Worm (Caenorhabditis elegans) whole organism, L4 larva: ENCODE measurements around the gene timp-1.

Source experiments
- T20F7.1 ChIP-seq: fragments of 200-800 bp; sonication (Bioruptor generic); optimal IDR thresholded peaks from 2 replicates; lab custom pipeline; 2018; ENCODE audit warnings: mild to moderate bottlenecking, missing genetic modification characterization, missing compliant biosample characterization
- T26A8.4 ChIP-seq: fragments of 200-800 bp; sonication (Bioruptor generic); IDR thresholded peaks from 2 replicates; pipeline ENCODE4 v1.3.6; 2022; ENCODE audit warnings: missing genetic modification characterization, missing compliant biosample characterization
- aha-1 ChIP-seq: fragments of 150-350 bp; peaks from one replicate; lab custom pipeline; 2014; ENCODE audit warnings: missing biosample characterization, missing genetic modification characterization
- ama-1 ChIP-seq: fragments of 150-350 bp; optimal IDR thresholded peaks from 2 replicates; lab custom pipeline; 2014; ENCODE audit warnings: inconsistent platforms, mixed read lengths
- ceh-44 ChIP-seq: fragments of 200-800 bp; sonication (Bioruptor generic); IDR thresholded peaks from 2 replicates; pipeline ENCODE4 v1.3.6; 2022; ENCODE audit warnings: missing genetic modification reagents, missing genetic modification characterization, missing compliant biosample characterization
- ceh-82 ChIP-seq: sonication (generic microtip); optimal IDR thresholded peaks from 2 replicates; lab custom pipeline; 2017; ENCODE audit warnings: missing biosample characterization, missing genetic modification characterization
- daf-12 ChIP-seq: fragments of 150-350 bp; optimal IDR thresholded peaks from 2 replicates; lab custom pipeline; 2014; ENCODE audit warnings: missing biosample characterization, missing genetic modification reagents, missing genetic modification characterization
- daf-16 ChIP-seq, 3 experiments: sonication (generic microtip); optimal IDR thresholded peaks; 2 replicates each; lab custom pipeline; 2016 to 2017; ENCODE audit warnings: missing genetic modification characterization in 3 of 3, missing genetic modification reagents in 3 of 3, mild to moderate bottlenecking in 2 of 3, missing compliant biosample characterization in 2 of 3, missing biosample characterization in 1 of 3, moderate library complexity in 1 of 3
- daf-19 ChIP-seq: fragments of 200-800 bp; sonication (Bioruptor generic); conservative IDR thresholded peaks from 2 replicates; pipeline ENCODE4 v1.3.6; 2022; ENCODE audit warnings: missing genetic modification characterization, missing compliant biosample characterization
- dmd-9 ChIP-seq: fragments of 200-800 bp; sonication (Bioruptor generic); IDR thresholded peaks from 2 replicates; pipeline ENCODE4 v1.3.6; 2022; ENCODE audit warnings: missing genetic modification reagents, missing genetic modification characterization, missing compliant biosample characterization
- duxl-1 ChIP-seq: sonication (generic microtip); optimal IDR thresholded peaks from 2 replicates; lab custom pipeline; 2016; ENCODE audit warnings: mild to moderate bottlenecking, missing genetic modification characterization, moderate library complexity, missing compliant biosample characterization; ENCODE audit not compliant: poor library complexity
- dve-1 ChIP-seq: sonication (generic microtip); optimal IDR thresholded peaks from 2 replicates; lab custom pipeline; 2017; ENCODE audit warnings: antibody characterized with exemption, mild to moderate bottlenecking, missing genetic modification characterization, missing compliant biosample characterization; ENCODE audit not compliant: insufficient read depth
- gei-8 ChIP-seq: fragments of 200-800 bp; sonication (Bioruptor generic); optimal IDR thresholded peaks from 2 replicates; lab custom pipeline; 2018; ENCODE audit warnings: mild to moderate bottlenecking, missing genetic modification characterization, missing compliant biosample characterization
- hlh-11 ChIP-seq: fragments of 200-800 bp; sonication (Bioruptor generic); optimal IDR thresholded peaks from 2 replicates; lab custom pipeline; 2018; ENCODE audit warnings: mild to moderate bottlenecking, missing genetic modification characterization, missing compliant biosample characterization
- hlh-30 ChIP-seq: sonication (generic microtip); optimal IDR thresholded peaks from 2 replicates; lab custom pipeline; 2017; ENCODE audit warnings: antibody characterized with exemption, mild to moderate bottlenecking, missing genetic modification characterization, missing compliant biosample characterization; ENCODE audit not compliant: insufficient read depth
- lin-1 ChIP-seq: fragments of 200-800 bp; sonication (Bioruptor generic); IDR thresholded peaks from 2 replicates; pipeline ENCODE4 v1.3.6; 2022; ENCODE audit warnings: missing genetic modification reagents, missing genetic modification characterization, missing compliant biosample characterization
- lin-15B ChIP-seq: fragments of 150-350 bp; sonication (generic microtip); optimal IDR thresholded peaks from 3 replicates; lab custom pipeline; 2014; ENCODE audit warnings: missing biosample characterization, missing genetic modification characterization
- lin-38 ChIP-seq: fragments of 200-800 bp; sonication (Bioruptor generic); IDR thresholded peaks from 2 replicates; pipeline ENCODE4 v1.3.6; 2022; ENCODE audit warnings: missing genetic modification reagents, missing genetic modification characterization, missing compliant biosample characterization
- mdt-29 ChIP-seq: fragments of 200-800 bp; sonication (Bioruptor generic); IDR thresholded peaks from 2 replicates; pipeline ENCODE4 v1.3.6; 2022; ENCODE audit warnings: missing genetic modification reagents, missing genetic modification characterization, missing compliant biosample characterization
- nhr-102 ChIP-seq: sonication (generic microtip); optimal IDR thresholded peaks from 2 replicates; lab custom pipeline; 2016; ENCODE audit warnings: mild to moderate bottlenecking, missing genetic modification characterization, moderate library complexity, missing compliant biosample characterization
- nhr-11 ChIP-seq: fragments of 150-350 bp; optimal IDR thresholded peaks from 2 replicates; lab custom pipeline; 2014; ENCODE audit warnings: missing biosample characterization, missing genetic modification characterization
- nhr-28 ChIP-seq: fragments of 150-350 bp; optimal IDR thresholded peaks from 2 replicates; lab custom pipeline; 2014; ENCODE audit warnings: missing biosample characterization, missing genetic modification characterization
- nhr-41 ChIP-seq: fragments of 200-800 bp; sonication (Bioruptor generic); IDR thresholded peaks from 2 replicates; pipeline ENCODE4 v1.3.6; 2022; ENCODE audit warnings: missing genetic modification reagents, missing genetic modification characterization, missing compliant biosample characterization
- nhr-6 ChIP-seq: fragments of 150-350 bp; optimal IDR thresholded peaks from 2 replicates; lab custom pipeline; 2014; ENCODE audit warnings: missing biosample characterization, missing genetic modification characterization
- nhr-76 ChIP-seq: fragments of 150-350 bp; optimal IDR thresholded peaks from 2 replicates; lab custom pipeline; 2014; ENCODE audit warnings: missing biosample characterization, missing genetic modification characterization
- pqm-1 ChIP-seq: sonication (generic microtip); optimal IDR thresholded peaks from 2 replicates; lab custom pipeline; 2017; ENCODE audit warnings: missing biosample characterization, missing genetic modification characterization
- tag-97 ChIP-seq: fragments of 200-800 bp; sonication (Bioruptor generic); IDR thresholded peaks from 2 replicates; pipeline ENCODE4 v1.3.6; 2022; ENCODE audit warnings: missing genetic modification characterization, missing compliant biosample characterization
- unc-62 ChIP-seq, 3 experiments: fragments of 150-350 bp in 1 of 3; sonication (generic microtip); optimal IDR thresholded peaks in 2 of 3; peaks in 1 of 3; 1 replicate in 1 of 3; 2 replicates in 2 of 3; lab custom pipeline; 2014 to 2017; ENCODE audit warnings: missing biosample characterization in 3 of 3, missing genetic modification characterization in 3 of 3, missing genetic modification reagents in 3 of 3, missing genotype in 1 of 3
- zfp-2 ChIP-seq: sonication (generic microtip); optimal IDR thresholded peaks from 2 replicates; lab custom pipeline; 2016; ENCODE audit warnings: mild to moderate bottlenecking, missing genetic modification characterization, missing compliant biosample characterization

timp-1 gene

DNA sequence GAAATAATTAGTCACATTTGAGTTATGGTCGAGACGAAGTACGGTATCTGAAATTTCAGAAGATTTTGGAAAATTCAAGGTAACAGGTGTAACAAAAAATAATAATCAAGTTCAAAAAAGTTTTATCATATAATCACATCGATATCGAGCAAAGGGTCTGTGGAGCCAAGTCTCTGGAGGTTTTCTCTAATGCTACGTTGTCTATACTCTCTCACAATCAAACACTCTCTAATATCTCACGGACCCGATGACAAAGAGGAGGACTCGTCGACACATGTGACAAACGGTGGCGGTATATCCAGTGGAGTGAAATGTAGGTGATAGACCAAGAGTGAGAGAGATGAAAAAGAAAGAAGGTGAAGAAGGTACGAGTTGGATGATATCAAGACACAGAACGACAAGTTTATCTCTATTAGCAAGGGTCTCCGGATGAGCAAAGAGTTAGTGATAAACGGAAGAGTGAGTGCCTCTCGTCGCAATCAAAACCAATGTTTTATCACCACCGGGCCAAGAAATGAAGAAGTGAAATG is 11.1 kb upstream of the timp-1 start, which contains the start of gene F20D6.10:
Gene F20D6.10 (minus strand): TSS at position 51 of the 530 bp plus-strand sequence.
- TF ChIP-seq nhr-41 (GFP tag; lab: Robert Waterston, UW) = no peak
- no peak for TF ChIP-seq duxl-1 (tag; lab: Kevin White, UChicago)
- TF ChIP-seq nhr-11 (tag; lab: Kevin White, UChicago) = peak; percentile 34
- TF ChIP-seq lin-38 = no peak
- TF ChIP-seq daf-16 (GFP tag; optimal IDR thresholded peaks at IDR 0.05; lab: Kevin White, UChicago) = peak in 1 of 2 experiments; percentile 55
- no peak for TF ChIP-seq daf-16 (tag; optimal IDR thresholded peaks at IDR 0.05; lab: Kevin White, UChicago)
- TF ChIP-seq hlh-30 (tag; lab: Kevin White, UChicago) = peak; percentile 41
- TF ChIP-seq unc-62 (GFP tag; optimal IDR thresholded peaks at IDR 0.05 in 1 of 2; lab: Kevin White, UChicago) = peak in 1 of 2 experiments; percentile 33
- TF ChIP-seq unc-62 (tag; optimal IDR thresholded peaks at IDR 0.05; lab: Kevin White, UChicago) = no peak
- TF ChIP-seq aha-1 (tag; lab: Kevin White, UChicago) = peak; percentile 58
- TF ChIP-seq mdt-29 (GFP tag; lab: Robert Waterston, UW) = no peak

DNA sequence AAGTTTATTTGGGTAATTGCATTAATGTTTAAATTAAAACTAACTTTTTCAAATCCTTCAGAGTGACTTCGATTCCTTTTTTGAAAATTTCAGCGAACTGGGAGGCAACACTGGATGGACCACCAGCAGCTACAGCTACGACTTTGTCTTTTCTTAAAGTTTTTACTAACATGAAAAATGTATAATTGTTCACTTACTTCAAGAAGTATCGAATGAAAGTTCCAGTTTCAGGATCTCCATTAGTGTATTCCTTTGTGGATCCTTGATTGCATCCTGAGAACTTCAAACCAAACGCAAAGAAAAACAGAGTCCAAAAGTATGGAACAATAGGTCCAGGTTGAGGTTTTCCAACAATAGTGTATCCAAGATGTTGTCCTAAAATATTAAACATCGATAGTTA is 10.0 kb upstream of the timp-1 start:
- no peak for TF ChIP-seq zfp-2 (tag; lab: Kevin White, UChicago)
- TF ChIP-seq aha-1 (tag; lab: Kevin White, UChicago) = peak; percentile 27
- TF ChIP-seq nhr-102 (tag; lab: Kevin White, UChicago) = no peak
- peak in 1 of 2 experiments; percentile 92 for TF ChIP-seq unc-62 (GFP tag; optimal IDR thresholded peaks at IDR 0.05 in 1 of 2; lab: Kevin White, UChicago)
- TF ChIP-seq unc-62 (tag; optimal IDR thresholded peaks at IDR 0.05; lab: Kevin White, UChicago) = no peak
- TF ChIP-seq daf-19 (GFP tag; lab: Robert Waterston, UW) = no peak

DNA sequence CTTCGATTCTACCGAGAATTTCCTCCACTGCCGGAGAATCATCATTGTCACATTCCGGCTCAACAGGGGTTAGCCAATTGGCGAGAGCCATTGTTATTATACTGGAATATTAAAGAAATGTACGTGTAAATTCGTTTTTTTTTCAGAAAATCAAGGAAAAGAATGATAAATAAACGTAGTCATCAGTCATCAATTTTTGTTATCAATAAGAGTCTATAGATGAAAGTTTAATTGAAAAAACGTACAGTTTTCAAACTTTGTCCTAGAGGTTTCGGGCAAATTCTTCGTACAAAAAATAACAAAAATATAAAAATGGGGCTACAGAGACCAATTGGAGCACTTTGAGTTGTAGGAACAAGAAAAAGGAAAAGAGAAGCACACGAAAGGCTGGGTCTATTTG is 8.0 kb upstream of the timp-1 start, which contains the start of gene F20D6.11:
Gene F20D6.11 (minus strand): TSS at position 101 of the 400 bp plus-strand sequence.
- TF ChIP-seq ama-1 (lab: Kevin White, UChicago) = no peak
- TF ChIP-seq daf-16 (GFP tag; optimal IDR thresholded peaks at IDR 0.05; lab: Kevin White, UChicago) = no peak
- peak; percentile 19 for TF ChIP-seq daf-16 (tag; optimal IDR thresholded peaks at IDR 0.05; lab: Kevin White, UChicago)
- TF ChIP-seq T20F7.1 (GFP tag; lab: Kevin White, UChicago) = no peak
- no peak for TF ChIP-seq lin-1 (GFP tag; lab: Robert Waterston, UW)
- TF ChIP-seq hlh-11 (tag; lab: Kevin White, UChicago) = peak; percentile 5

DNA sequence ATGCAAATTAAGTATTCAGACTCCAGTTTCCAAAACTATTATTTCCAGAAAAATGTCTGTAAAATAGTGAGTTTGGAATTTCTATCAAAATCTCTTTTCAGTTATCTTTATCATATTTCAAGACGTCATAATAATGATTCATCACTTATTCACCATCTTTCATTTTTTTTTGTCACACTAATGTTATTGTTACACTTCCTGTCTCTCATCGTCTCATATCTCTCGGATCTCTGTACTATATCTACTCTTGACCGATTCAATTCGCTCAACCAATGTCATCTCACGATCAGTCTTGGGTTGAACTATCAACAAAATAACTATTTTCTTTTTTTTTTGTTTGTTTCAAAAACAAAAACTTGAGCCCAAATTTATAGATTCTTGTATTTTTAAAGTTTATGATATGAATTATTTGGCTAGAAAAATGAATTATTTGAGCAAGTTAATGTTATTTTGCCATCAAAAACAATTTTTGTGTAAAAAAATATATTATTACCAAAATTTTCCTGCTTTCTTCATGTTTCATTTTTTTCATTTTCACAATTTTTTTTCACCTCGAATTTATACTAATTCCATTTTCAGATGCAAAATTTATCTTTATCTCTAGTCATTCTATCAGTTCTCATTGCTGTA is 5.7 kb upstream of the timp-1 start, which contains the start of gene cri-2:
Gene cri-2 (plus strand): TSS at position 580 of the 630 bp plus-strand sequence.
- TF ChIP-seq aha-1 (tag; lab: Kevin White, UChicago) = peak; percentile 46
- TF ChIP-seq pqm-1 (tag; lab: Kevin White, UChicago) = no peak
- no peak for TF ChIP-seq nhr-76 (tag; lab: Kevin White, UChicago)
- no peak for TF ChIP-seq ceh-44 (GFP tag; lab: Robert Waterston, UW)
- no peak for TF ChIP-seq lin-15B (tag; lab: Kevin White, UChicago)
- no peak for TF ChIP-seq dmd-9
- TF ChIP-seq T20F7.1 (GFP tag; lab: Kevin White, UChicago) = peak; percentile 30
- peak in 1 of 2 experiments; percentile 76 for TF ChIP-seq daf-16 (GFP tag; optimal IDR thresholded peaks at IDR 0.05; lab: Kevin White, UChicago)
- no peak for TF ChIP-seq daf-16 (tag; optimal IDR thresholded peaks at IDR 0.05; lab: Kevin White, UChicago)
- TF ChIP-seq tag-97 (GFP tag; lab: Robert Waterston, UW) = no peak
- peak; percentile 19 for TF ChIP-seq hlh-11 (tag; lab: Kevin White, UChicago)
- TF ChIP-seq daf-12 (tag; lab: Kevin White, UChicago) = no peak
- no peak for TF ChIP-seq T26A8.4 (GFP tag; lab: Robert Waterston, UW)
- TF ChIP-seq dve-1 (tag; lab: Kevin White, UChicago) = peak; percentile 46
- TF ChIP-seq gei-8 (GFP tag; lab: Kevin White, UChicago) = no peak
- peak; percentile 39 for TF ChIP-seq nhr-28
- no peak for TF ChIP-seq ceh-82 (tag; lab: Kevin White, UChicago)
- TF ChIP-seq duxl-1 (tag; lab: Kevin White, UChicago) = no peak
- TF ChIP-seq nhr-6 (tag; lab: Kevin White, UChicago) = peak; percentile 13
